Worm (Caenorhabditis elegans): ENCODE data around the gene her-1.

The her-1 gene

DNA sequence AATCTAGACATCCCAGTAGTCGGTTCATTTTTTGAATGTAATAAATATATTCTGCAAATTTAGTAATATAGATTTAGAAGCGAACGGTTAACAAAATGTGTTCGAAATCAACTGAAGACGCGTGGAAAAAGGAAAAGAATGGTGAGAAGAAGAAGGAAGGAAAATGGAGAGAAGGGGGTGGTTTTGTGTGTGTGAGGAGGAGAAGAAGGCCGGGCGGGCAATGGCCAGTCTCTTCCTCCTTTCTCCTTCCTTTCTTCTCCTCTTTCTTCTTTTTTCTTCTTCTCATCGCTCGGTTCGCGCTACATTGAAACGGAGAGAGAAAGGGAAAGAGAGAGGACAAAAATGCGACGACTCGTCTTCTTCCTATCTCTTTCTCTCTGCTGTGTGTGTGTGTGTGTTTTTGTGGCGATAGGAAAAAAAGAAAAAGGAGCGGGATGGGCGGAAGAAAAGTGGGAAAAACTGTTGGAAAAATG lies 4.7 kb upstream of the her-1 start, which contains the start of gene ztf-9:
Gene ztf-9, minus strand, starts transcription at position 51 of the 473 bp plus-strand sequence.
- TF ChIP-seq nhr-77 (tag; optimal IDR thresholded peaks at IDR 0.05): peak; percentile 64
- peak in 1 of 2 experiments; percentile 34 for TF ChIP-seq mdl-1 (tag; optimal IDR thresholded peaks at IDR 0.05)
- no peak for TF ChIP-seq snpc-1.2 (GFP tag; IDR thresholded peaks at IDR 0.05)
- peak; percentile 66; the same call in 1 of the 2 replicates for TF ChIP-seq pha-4 (GFP tag; IDR thresholded peaks at IDR 0.05)
- no peak for TF ChIP-seq pha-4 (tag; optimal IDR thresholded peaks at IDR 0.05)
- peak; percentile 8 for TF ChIP-seq nhr-25 (tag; optimal IDR thresholded peaks at IDR 0.05; ENCODE audit: borderline replicate concordance, insufficient read depth)
- peak; percentile 58; the same call in 1 of the 2 replicates for TF ChIP-seq ctbp-1 (GFP tag; IDR thresholded peaks at IDR 0.05)
- no peak for TF ChIP-seq php-3 (GFP tag; IDR thresholded peaks at IDR 0.05)
- no peak for TF ChIP-seq lim-7 (GFP tag; IDR thresholded peaks at IDR 0.05)
- TF ChIP-seq dve-1 (tag; optimal IDR thresholded peaks at IDR 0.05; ENCODE audit: insufficient read depth): peak; percentile 50
- TF ChIP-seq unc-62 (GFP tag; optimal IDR thresholded peaks at IDR 0.05 in 1 of 2): peak in 1 of 2 experiments; percentile 92
- TF ChIP-seq unc-62 (tag; optimal IDR thresholded peaks at IDR 0.05): no peak
- TF ChIP-seq mep-1 (tag; optimal IDR thresholded peaks at IDR 0.05): peak; percentile 71
- peak; percentile 79 for TF ChIP-seq nhr-28 (tag; optimal IDR thresholded peaks at IDR 0.05)
- no peak for TF ChIP-seq duxl-1 (tag; optimal IDR thresholded peaks at IDR 0.05; ENCODE audit: poor library complexity)
- TF ChIP-seq nhr-111 (GFP tag; optimal IDR thresholded peaks at IDR 0.05): no peak
- no peak for TF ChIP-seq ZK546.5 (tag; optimal IDR thresholded peaks at IDR 0.05)
- peak; percentile 13 for TF ChIP-seq fkh-10 (GFP tag; optimal IDR thresholded peaks at IDR 0.05)
- TF ChIP-seq zfp-2 (tag; optimal IDR thresholded peaks at IDR 0.05): no peak
- TF ChIP-seq hmg-1.1 (GFP tag; IDR thresholded peaks at IDR 0.05): peak; percentile 83
- TF ChIP-seq lin-13 (GFP tag; optimal IDR thresholded peaks at IDR 0.05): peak; percentile 44
- no peak for TF ChIP-seq ceh-32 (tag; optimal IDR thresholded peaks at IDR 0.05; ENCODE audit: poor library complexity)
- TF ChIP-seq Y75B8A.6 (GFP tag; IDR thresholded peaks at IDR 0.05): no peak
- TF ChIP-seq dmd-6 (GFP tag; IDR thresholded peaks at IDR 0.05): peak; percentile 46; the same call in 1 of the 2 replicates
- peak; percentile 48 for TF ChIP-seq rbr-2 (tag; optimal IDR thresholded peaks at IDR 0.05)
- no peak for TF ChIP-seq attf-4 (tag; optimal IDR thresholded peaks at IDR 0.05)
- peak; percentile 81; the same call in 1 of the 2 replicates for TF ChIP-seq set-16 (GFP tag; IDR thresholded peaks at IDR 0.05)
- TF ChIP-seq jun-1 (tag; optimal IDR thresholded peaks at IDR 0.05): no peak
- TF ChIP-seq pqm-1 (tag; optimal IDR thresholded peaks at IDR 0.05): peak; percentile 11
- TF ChIP-seq vab-7 (GFP tag; IDR thresholded peaks at IDR 0.05): no peak
- TF ChIP-seq daf-16 (GFP tag; optimal IDR thresholded peaks at IDR 0.05): peak in 1 of 2 experiments; percentile 8
- TF ChIP-seq daf-16 (tag; optimal IDR thresholded peaks at IDR 0.05): peak; percentile 10
- no peak for TF ChIP-seq F49E8.2 (tag; optimal IDR thresholded peaks at IDR 0.05; ENCODE audit: borderline replicate concordance)
- peak; percentile 77 for TF ChIP-seq hlh-11 (tag; optimal IDR thresholded peaks at IDR 0.05)

DNA sequence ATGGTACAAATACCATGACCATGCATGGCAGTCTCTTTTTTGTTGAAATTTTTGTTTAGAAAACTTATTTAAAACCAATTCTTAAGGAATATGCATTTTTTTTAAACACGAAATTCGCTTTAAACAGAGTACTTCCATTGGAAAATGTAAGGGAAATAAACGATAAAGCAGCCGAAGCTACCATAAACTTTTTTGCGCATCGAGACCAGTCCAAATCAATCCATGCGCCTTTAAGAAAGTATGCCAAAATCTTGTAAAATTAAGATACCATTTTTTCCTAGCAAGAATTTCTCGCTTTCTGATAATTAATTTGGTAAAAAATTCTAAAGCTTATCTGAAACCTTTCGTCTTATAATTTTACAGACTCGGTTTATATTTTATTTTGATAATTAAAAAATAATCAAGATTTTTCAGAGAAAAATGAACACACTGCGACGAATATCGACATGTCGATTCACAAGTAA lies 4.1 kb upstream of the her-1 start, which contains the start of gene ZK287.7:
Gene ZK287.7, plus strand, starts transcription at position 414 of the 464 bp plus-strand sequence.
- TF ChIP-seq F49E8.2 (tag; optimal IDR thresholded peaks at IDR 0.05; ENCODE audit: borderline replicate concordance): no peak
- no peak for TF ChIP-seq lin-1 (GFP tag; IDR thresholded peaks at IDR 0.05)
- no peak for TF ChIP-seq lin-29 (GFP tag; IDR thresholded peaks at IDR 0.05)
- no peak for TF ChIP-seq hlh-11 (tag; optimal IDR thresholded peaks at IDR 0.05)
- no peak for TF ChIP-seq zag-1 (tag; optimal IDR thresholded peaks at IDR 0.05)
- TF ChIP-seq ceh-62 (tag; optimal IDR thresholded peaks at IDR 0.05): no peak
- no peak for TF ChIP-seq Y75B8A.6 (GFP tag; IDR thresholded peaks at IDR 0.05)
- TF ChIP-seq pqm-1 (tag; optimal IDR thresholded peaks at IDR 0.05): no peak
- TF ChIP-seq nhr-102 (tag; optimal IDR thresholded peaks at IDR 0.05): no peak
- no peak for TF ChIP-seq jun-1 (tag; optimal IDR thresholded peaks at IDR 0.05)
- no peak for TF ChIP-seq skn-1 (tag; optimal IDR thresholded peaks at IDR 0.05)
- TF ChIP-seq mxl-2 (GFP tag; conservative IDR thresholded peaks at IDR 0.05): no peak
- no peak for TF ChIP-seq nhr-76 (tag; optimal IDR thresholded peaks at IDR 0.05)
- TF ChIP-seq Y5F2A.4 (GFP tag; optimal IDR thresholded peaks at IDR 0.05): no peak
- no peak for TF ChIP-seq lin-15B (tag; optimal IDR thresholded peaks at IDR 0.05)
